Worm (Caenorhabditis elegans) whole organism, L4 larva: ENCODE results near the gene nhr-213.
A peak's percentile ranks its signal among the peaks of the same experiment; 100 is the strongest.
"Not testable (repeated sequence)": the region's sequence is repeated elsewhere in the genome, so short reads cannot be mapped to it uniquely, and the experiment has no call there.

Source experiments
- F49E8.2 ChIP-seq: sonication (generic microtip); optimal IDR thresholded peaks from 2 replicates; lab custom pipeline; 2016; ENCODE audit warnings: missing compliant biosample characterization, mild to moderate bottlenecking, missing genetic modification characterization, borderline replicate concordance
- Y75B8A.6 ChIP-seq: fragments of 200-800 bp; sonication (Bioruptor generic); IDR thresholded peaks from 2 replicates; pipeline ENCODE4 v1.3.6; 2022; ENCODE audit warnings: missing genetic modification reagents, missing genetic modification characterization, missing compliant biosample characterization
- aha-1 ChIP-seq: fragments of 150-350 bp; peaks from one replicate; lab custom pipeline; 2014; ENCODE audit warnings: missing biosample characterization, missing genetic modification characterization
- aly-2 ChIP-seq: sonication (generic microtip); optimal IDR thresholded peaks from 2 replicates; lab custom pipeline; 2018; ENCODE audit warnings: missing biosample characterization, missing genetic modification characterization
- ceh-28 ChIP-seq: fragments of 150-350 bp; optimal IDR thresholded peaks from 2 replicates; lab custom pipeline; 2014; ENCODE audit warnings: missing biosample characterization, missing genetic modification reagents, missing genetic modification characterization
- ces-1 ChIP-seq: fragments of 150-350 bp; sonication (generic microtip); optimal IDR thresholded peaks from 4 replicates; lab custom pipeline; 2014; ENCODE audit warnings: missing biosample characterization, missing genetic modification reagents, missing genetic modification characterization
- daf-12 ChIP-seq: fragments of 150-350 bp; optimal IDR thresholded peaks from 2 replicates; lab custom pipeline; 2014; ENCODE audit warnings: missing biosample characterization, missing genetic modification reagents, missing genetic modification characterization
- dpl-1 ChIP-seq: fragments of 150-350 bp; optimal IDR thresholded peaks from 2 replicates; lab custom pipeline; 2014; ENCODE audit warnings: missing biosample characterization, missing genetic modification reagents, missing genetic modification characterization
- egl-27 ChIP-seq: sonication (generic microtip); optimal IDR thresholded peaks from 3 replicates; lab custom pipeline; 2017; ENCODE audit warnings: missing biosample characterization, missing genetic modification reagents, missing genetic modification characterization
- gei-8 ChIP-seq: fragments of 200-800 bp; sonication (Bioruptor generic); optimal IDR thresholded peaks from 2 replicates; lab custom pipeline; 2018; ENCODE audit warnings: mild to moderate bottlenecking, missing genetic modification characterization, missing compliant biosample characterization
- hif-1 ChIP-seq, 2 experiments: sonication (generic microtip); optimal IDR thresholded peaks; 2 replicates each; lab custom pipeline; 2016 to 2017; ENCODE audit warnings: missing compliant biosample characterization in 2 of 2, missing genetic modification characterization in 2 of 2, missing genetic modification reagents in 2 of 2, missing genotype in 2 of 2, mild to moderate bottlenecking in 1 of 2
- hlh-30 ChIP-seq: sonication (generic microtip); optimal IDR thresholded peaks from 2 replicates; lab custom pipeline; 2017; ENCODE audit warnings: antibody characterized with exemption, mild to moderate bottlenecking, missing genetic modification characterization, missing compliant biosample characterization; ENCODE audit not compliant: insufficient read depth
- lin-15B ChIP-seq: fragments of 150-350 bp; sonication (generic microtip); optimal IDR thresholded peaks from 3 replicates; lab custom pipeline; 2014; ENCODE audit warnings: missing biosample characterization, missing genetic modification characterization
- lir-3 ChIP-seq: sonication (generic microtip); optimal IDR thresholded peaks from 2 replicates; lab custom pipeline; 2016; ENCODE audit warnings: mild to moderate bottlenecking, missing genetic modification characterization, missing compliant biosample characterization
- mdt-29 ChIP-seq: fragments of 200-800 bp; sonication (Bioruptor generic); IDR thresholded peaks from 2 replicates; pipeline ENCODE4 v1.3.6; 2022; ENCODE audit warnings: missing genetic modification reagents, missing genetic modification characterization, missing compliant biosample characterization
- php-3 ChIP-seq: fragments of 200-800 bp; sonication (Bioruptor generic); IDR thresholded peaks from 2 replicates; pipeline ENCODE4 v1.3.6; 2022; ENCODE audit warnings: missing genetic modification reagents, missing genetic modification characterization, missing compliant biosample characterization
- skn-1 ChIP-seq: fragments of 150-350 bp; optimal IDR thresholded peaks from 2 replicates; lab custom pipeline; 2014; ENCODE audit warnings: missing biosample characterization, missing genetic modification characterization
- snpc-4 ChIP-seq: fragments of 150-350 bp; optimal IDR thresholded peaks from 2 replicates; lab custom pipeline; 2014; ENCODE audit warnings: missing biosample characterization, missing genetic modification characterization
- spr-1 ChIP-seq: sonication (generic microtip); optimal IDR thresholded peaks from 2 replicates; lab custom pipeline; 2016; ENCODE audit warnings: mild to moderate bottlenecking, missing genetic modification characterization, missing compliant biosample characterization
- unc-39 ChIP-seq: sonication (generic microtip); optimal IDR thresholded peaks from 2 replicates; lab custom pipeline; 2017; ENCODE audit warnings: missing biosample characterization, missing genetic modification characterization
- unc-62 ChIP-seq, 3 experiments: fragments of 150-350 bp in 1 of 3; sonication (generic microtip); optimal IDR thresholded peaks in 2 of 3; peaks in 1 of 3; 1 replicate in 1 of 3; 2 replicates in 2 of 3; lab custom pipeline; 2014 to 2017; ENCODE audit warnings: missing biosample characterization in 3 of 3, missing genetic modification characterization in 3 of 3, missing genetic modification reagents in 3 of 3, missing genotype in 1 of 3
- vab-7 ChIP-seq: fragments of 200-800 bp; sonication (Bioruptor generic); IDR thresholded peaks from 2 replicates; pipeline ENCODE4 v1.3.6; 2022; ENCODE audit warnings: missing genetic modification reagents, missing genetic modification characterization, missing compliant biosample characterization
- zip-2 ChIP-seq: fragments of 150-350 bp; optimal IDR thresholded peaks from 2 replicates; lab custom pipeline; 2014; ENCODE audit warnings: missing biosample characterization, missing genetic modification characterization

nhr-213 gene

DNA sequence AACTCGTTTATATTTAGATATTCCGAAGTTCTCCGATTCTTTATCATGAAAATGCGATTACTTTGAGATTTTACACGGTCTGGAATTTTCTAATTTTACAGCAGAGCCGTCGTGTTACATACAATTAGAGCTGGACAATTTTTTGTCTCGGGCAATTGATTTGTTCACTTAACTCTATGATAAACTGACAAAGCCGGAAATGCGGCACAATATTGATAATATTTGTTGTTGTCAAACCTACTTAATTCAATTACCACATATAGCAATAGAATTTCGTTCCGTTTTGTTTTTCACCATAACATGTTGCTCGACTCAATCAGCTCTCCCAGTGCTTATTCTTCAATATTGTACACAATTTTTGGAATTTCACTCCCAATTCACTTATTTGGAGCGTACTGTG is 33.5 kb downstream of the nhr-213 start, which contains the start of gene srh-299:
Gene srh-299 (plus strand): TSS at position 301 of the 400 bp plus-strand sequence.
- peak; percentile 46 for TF ChIP-seq aha-1 (tag; lab: Kevin White, UChicago)
- TF ChIP-seq dpl-1 (GFP tag; lab: Kevin White, UChicago), result no peak

DNA sequence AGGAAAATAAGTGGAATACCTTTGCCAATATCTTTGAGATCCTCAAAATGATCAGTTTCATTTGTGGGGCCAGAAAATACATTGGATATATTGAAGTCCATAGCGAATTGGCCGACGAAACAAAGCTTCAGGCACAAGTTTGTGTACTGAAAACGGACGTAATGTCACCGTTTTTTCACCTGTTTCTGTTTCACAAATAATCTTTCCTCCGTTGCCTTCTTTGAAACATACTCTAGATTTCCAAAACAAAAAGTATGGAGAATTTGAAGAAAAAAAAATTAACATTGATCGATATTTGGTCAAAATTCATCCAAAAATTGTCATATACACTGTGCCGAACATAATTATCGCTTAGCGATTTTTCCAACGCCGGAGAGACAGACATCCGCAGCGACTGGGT is 34.0 kb downstream of the nhr-213 start, which contains the start of gene srz-12:
Gene srz-12 (minus strand): TSS at position 101 of the 400 bp plus-strand sequence.
- TF ChIP-seq ceh-28 (tag; lab: Kevin White, UChicago) (no peak), F49E8.2 (tag; lab: Kevin White, UChicago) (no peak), mdt-29 (no peak), hif-1 (tag; optimal IDR thresholded peaks at IDR 0.05; lab: Kevin White, UChicago) (no peak), lir-3 (tag; lab: Kevin White, UChicago) (no peak), vab-7 (GFP tag; lab: Robert Waterston, UW) (no peak), gei-8 (GFP tag; lab: Kevin White, UChicago) (no peak), lin-15B (tag; lab: Kevin White, UChicago) (no peak), snpc-4 (no peak), daf-12 (tag; lab: Kevin White, UChicago) (no peak), skn-1 (tag; lab: Kevin White, UChicago) (no peak), unc-39 (tag; lab: Kevin White, UChicago) (no peak), ces-1 (GFP tag; lab: Kevin White, UChicago) (no peak), aly-2 (tag; lab: Kevin White, UChicago) (no peak)

DNA sequence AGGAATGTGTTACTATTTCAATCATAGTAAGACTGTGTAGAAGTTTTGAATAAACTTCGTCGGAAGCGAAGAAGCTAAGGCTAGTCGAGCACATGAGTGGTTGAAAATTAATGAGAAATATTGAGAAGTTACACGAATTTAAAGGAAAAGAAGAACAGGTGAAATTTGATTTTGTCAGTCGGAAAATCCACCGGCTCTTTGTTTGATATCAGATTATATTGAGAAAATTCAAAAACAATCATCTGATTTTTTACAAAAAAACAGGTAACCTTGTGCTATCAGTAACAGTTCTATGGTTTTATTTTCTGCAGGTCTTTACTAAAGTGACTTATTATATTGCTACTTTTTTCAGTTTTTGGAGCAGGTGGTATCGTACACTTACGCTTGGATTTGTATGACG is 38.3 kb downstream of the nhr-213 start, which contains the start of gene srh-148:
Gene srh-148 (minus strand): TSS at position 101 of the 400 bp plus-strand sequence.
- TF ChIP-seq hlh-30 (tag; lab: Kevin White, UChicago) (no peak), unc-39 (tag; lab: Kevin White, UChicago) (no peak), egl-27 (tag; lab: Kevin White, UChicago) (no peak), php-3 (no peak), ceh-28 (tag; lab: Kevin White, UChicago) (no peak), skn-1 (tag; lab: Kevin White, UChicago) (no peak), zip-2 (no peak), Y75B8A.6 (GFP tag; lab: Robert Waterston, UW) (no peak), spr-1 (tag; lab: Kevin White, UChicago) (no peak)

DNA sequence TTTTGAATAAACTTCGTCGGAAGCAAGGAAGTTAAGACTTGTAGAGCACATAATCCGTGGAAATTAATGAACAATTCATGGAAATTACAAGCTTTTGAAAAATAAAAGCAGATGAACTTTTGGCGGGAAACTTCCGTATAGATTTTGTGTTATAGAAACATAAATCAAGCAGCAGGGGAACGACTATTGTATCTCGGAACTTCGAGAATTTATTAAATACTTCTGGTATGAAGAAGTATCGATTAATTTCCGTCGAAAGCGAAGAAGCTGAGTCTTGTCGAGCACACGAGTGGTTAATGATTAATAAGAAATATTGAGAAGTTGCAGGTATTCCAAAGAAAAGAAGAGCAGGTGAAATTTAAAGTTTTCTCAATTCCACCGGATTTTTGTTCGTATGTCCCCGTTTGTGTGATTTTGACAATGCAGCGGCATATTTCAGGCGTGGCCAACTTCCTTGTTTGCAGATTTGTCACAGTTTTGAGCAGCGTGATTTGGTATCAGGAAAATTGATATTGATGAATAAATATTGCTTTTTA is 46.2 kb downstream of the nhr-213 start, which contains the start of gene srh-147:
Gene srh-147 (minus strand): TSS at position 51 of the 536 bp plus-strand sequence.
- peak in 1 of 2 experiments; percentile 48 for TF ChIP-seq unc-62 (GFP tag; optimal IDR thresholded peaks at IDR 0.05 in 1 of 2; lab: Kevin White, UChicago)
- TF ChIP-seq unc-62 (tag; optimal IDR thresholded peaks at IDR 0.05; lab: Kevin White, UChicago), result not testable (repeated sequence)
